Worm (Caenorhabditis elegans) whole organism, young adult: ENCODE data around the gene C39B5.2.
A peak's percentile ranks its signal among the peaks of the same experiment; 100 is the strongest.

Experiments
- B0336.3 ChIP-seq: fragments of 200-800 bp; sonication (Bioruptor generic); IDR thresholded peaks from 2 replicates; pipeline ENCODE4 v1.3.6; 2022; ENCODE audit warnings: missing genetic modification characterization, missing compliant biosample characterization
- D2030.7 ChIP-seq: fragments of 200-800 bp; sonication (Bioruptor generic); IDR thresholded peaks from 2 replicates; pipeline ENCODE4 v1.3.6; 2022; ENCODE audit warnings: missing genetic modification reagents, missing genetic modification characterization, missing compliant biosample characterization
- F22D6.2 ChIP-seq: sonication (generic microtip); optimal IDR thresholded peaks from 2 replicates; lab custom pipeline; 2016; ENCODE audit warnings: mild to moderate bottlenecking, missing genetic modification characterization, missing compliant biosample characterization
- F52B5.7 ChIP-seq: sonication (generic microtip); optimal IDR thresholded peaks from 2 replicates; lab custom pipeline; 2016; ENCODE audit warnings: mild to moderate bottlenecking, missing genetic modification characterization, missing compliant biosample characterization
- F57A8.1 ChIP-seq: fragments of 200-800 bp; sonication (Bioruptor generic); optimal IDR thresholded peaks from 2 replicates; lab custom pipeline; 2018; ENCODE audit warnings: mild to moderate bottlenecking, missing genetic modification characterization, moderate library complexity, missing compliant biosample characterization
- F57C9.4 ChIP-seq: sonication (generic microtip); optimal IDR thresholded peaks from 2 replicates; lab custom pipeline; 2017; ENCODE audit warnings: mild to moderate bottlenecking, missing genetic modification characterization, missing compliant biosample characterization
- K11D2.4 ChIP-seq: fragments of 200-800 bp; sonication (Bioruptor generic); IDR thresholded peaks from 2 replicates; pipeline ENCODE4 v1.3.6; 2022; ENCODE audit warnings: missing genetic modification reagents, missing genetic modification characterization, missing compliant biosample characterization
- Y56A3A.18 ChIP-seq: fragments of 200-800 bp; sonication (Bioruptor generic); IDR thresholded peaks from 2 replicates; pipeline ENCODE4 v1.3.6; 2022; ENCODE audit warnings: missing genetic modification reagents, missing genetic modification characterization, missing compliant biosample characterization
- Y67H2A.10 ChIP-seq: fragments of 200-800 bp; sonication (Bioruptor generic); conservative IDR thresholded peaks from 2 replicates; pipeline ENCODE4 v1.3.6; 2022; ENCODE audit warnings: missing genetic modification reagents, missing genetic modification characterization, missing compliant biosample characterization
- Y95B8A.8 ChIP-seq: fragments of 200-800 bp; sonication (Bioruptor generic); IDR thresholded peaks from 2 replicates; pipeline ENCODE4 v1.3.6; 2022; ENCODE audit warnings: missing genetic modification reagents, missing genetic modification characterization, missing compliant biosample characterization
- aptf-3 ChIP-seq: fragments of 200-800 bp; sonication (Bioruptor generic); IDR thresholded peaks from 2 replicates; pipeline ENCODE4 v1.3.6; 2022; ENCODE audit warnings: missing genetic modification characterization, missing compliant biosample characterization
- atf-7 ChIP-seq: sonication (generic microtip); optimal IDR thresholded peaks from 2 replicates; lab custom pipeline; 2017; ENCODE audit warnings: mild to moderate bottlenecking, missing genetic modification characterization, missing compliant biosample characterization
- athp-1 ChIP-seq: sonication (generic microtip); optimal IDR thresholded peaks from 2 replicates; lab custom pipeline; 2017; ENCODE audit warnings: mild to moderate bottlenecking, missing genetic modification characterization, missing compliant biosample characterization
- attf-5 ChIP-seq: fragments of 200-800 bp; sonication (Bioruptor generic); optimal IDR thresholded peaks from 2 replicates; lab custom pipeline; 2018; ENCODE audit warnings: mild to moderate bottlenecking, missing genetic modification characterization, missing compliant biosample characterization
- attf-6 ChIP-seq: fragments of 200-800 bp; sonication (Bioruptor generic); IDR thresholded peaks from 2 replicates; pipeline ENCODE4 v1.3.6; 2022; ENCODE audit warnings: missing genetic modification reagents, missing genetic modification characterization, missing compliant biosample characterization
- cebp-2 ChIP-seq: fragments of 200-800 bp; sonication (Bioruptor generic); IDR thresholded peaks from 2 replicates; pipeline ENCODE4 v1.3.6; 2022; ENCODE audit warnings: missing genetic modification characterization, missing compliant biosample characterization
- ceh-58 ChIP-seq: fragments of 200-800 bp; sonication (Bioruptor generic); IDR thresholded peaks from 2 replicates; pipeline ENCODE4 v1.3.6; 2022; ENCODE audit warnings: missing genetic modification characterization, missing compliant biosample characterization
- dpff-1 ChIP-seq: sonication (generic microtip); optimal IDR thresholded peaks from 2 replicates; lab custom pipeline; 2017; ENCODE audit warnings: mild to moderate bottlenecking, missing genetic modification characterization, missing compliant biosample characterization
- egl-18 ChIP-seq: fragments of 200-800 bp; sonication (Bioruptor generic); IDR thresholded peaks from 2 replicates; pipeline ENCODE4 v1.3.6; 2022; ENCODE audit warnings: missing genetic modification reagents, missing genetic modification characterization, missing compliant biosample characterization
- hlh-26 ChIP-seq: fragments of 200-800 bp; sonication (Bioruptor generic); conservative IDR thresholded peaks from 2 replicates; pipeline ENCODE4 v1.3.6; 2022; ENCODE audit warnings: missing genetic modification reagents, missing genetic modification characterization, missing compliant biosample characterization
- hmg-1.2 ChIP-seq: fragments of 200-800 bp; sonication (Bioruptor generic); IDR thresholded peaks from 2 replicates; pipeline ENCODE4 v1.3.6; 2022; ENCODE audit warnings: missing genetic modification reagents, missing genetic modification characterization, missing compliant biosample characterization
- hsf-1 ChIP-seq: fragments of 200-800 bp; sonication (Bioruptor generic); IDR thresholded peaks from 2 replicates; pipeline ENCODE4 v1.3.6; 2022; ENCODE audit warnings: missing genetic modification reagents, missing genetic modification characterization, missing compliant biosample characterization
- let-607 ChIP-seq, 2 experiments: fragments of 200-800 bp in 1 of 2; sonication (Bioruptor generic) in 1 of 2; sonication (generic microtip) in 1 of 2; optimal IDR thresholded peaks; 2 replicates each; lab custom pipeline; 2016 to 2018; ENCODE audit warnings: mild to moderate bottlenecking in 2 of 2, missing compliant biosample characterization in 2 of 2, missing genetic modification characterization in 2 of 2, moderate library complexity in 2 of 2, missing genotype in 1 of 2
- madf-8 ChIP-seq: fragments of 200-800 bp; sonication (Bioruptor generic); conservative IDR thresholded peaks from 2 replicates; pipeline ENCODE4 v1.3.6; 2022; ENCODE audit warnings: missing genetic modification reagents, missing genetic modification characterization, missing compliant biosample characterization
- mcd-1 ChIP-seq: fragments of 200-800 bp; sonication (Bioruptor generic); IDR thresholded peaks from 2 replicates; pipeline ENCODE4 v1.3.6; 2022; ENCODE audit warnings: missing genetic modification reagents, missing genetic modification characterization, missing compliant biosample characterization
- nhr-120 ChIP-seq: fragments of 200-800 bp; sonication (Bioruptor generic); IDR thresholded peaks from 2 replicates; pipeline ENCODE4 v1.3.6; 2022; ENCODE audit warnings: missing genetic modification characterization, missing compliant biosample characterization
- nhr-27 ChIP-seq: fragments of 200-800 bp; sonication (Bioruptor generic); optimal IDR thresholded peaks from 2 replicates; lab custom pipeline; 2018; ENCODE audit warnings: mild to moderate bottlenecking, missing genetic modification characterization, moderate library complexity, missing compliant biosample characterization
- nhr-80 ChIP-seq: sonication (generic microtip); optimal IDR thresholded peaks from 2 replicates; lab custom pipeline; 2016; ENCODE audit warnings: missing genetic modification characterization, missing compliant biosample characterization
- rcor-1 ChIP-seq: fragments of 200-800 bp; sonication (Bioruptor generic); IDR thresholded peaks from 2 replicates; pipeline ENCODE4 v1.3.6; 2022; ENCODE audit warnings: missing genetic modification reagents, missing genetic modification characterization, missing compliant biosample characterization
- rec-8 ChIP-seq, 2 experiments: sonication (generic microtip); optimal IDR thresholded peaks; 2 replicates each; lab custom pipeline; 2016; ENCODE audit warnings: mild to moderate bottlenecking in 2 of 2, missing genetic modification characterization in 2 of 2, missing genetic modification reagents in 2 of 2, missing genotype in 2 of 2, missing biosample characterization in 1 of 2, missing compliant biosample characterization in 1 of 2, moderate library complexity in 1 of 2
- rpc-1 ChIP-seq, 2 experiments: fragments of 150-350 bp in 1 of 2; sonication (generic microtip) in 1 of 2; optimal IDR thresholded peaks; 2 replicates each; lab custom pipeline; 2014 to 2018; ENCODE audit warnings: missing biosample characterization in 1 of 2, missing genetic modification characterization in 1 of 2, missing genetic modification reagents in 1 of 2, missing genotype in 1 of 2
- sdz-38 ChIP-seq: sonication (generic microtip); optimal IDR thresholded peaks from 2 replicates; lab custom pipeline; 2016; ENCODE audit warnings: missing genotype, missing genetic modification characterization, missing compliant biosample characterization
- sea-2 ChIP-seq: fragments of 200-800 bp; sonication (Bioruptor generic); IDR thresholded peaks from 2 replicates; pipeline ENCODE4 v1.3.6; 2022; ENCODE audit warnings: missing genetic modification characterization, missing compliant biosample characterization
- snpc-3.4 ChIP-seq: sonication (generic microtip); optimal IDR thresholded peaks from 2 replicates; lab custom pipeline; 2017; ENCODE audit warnings: missing genetic modification characterization, mild to moderate bottlenecking, missing compliant biosample characterization, antibody characterized with exemption, moderate library complexity, missing genotype, missing genetic modification reagents
- somi-1 ChIP-seq: fragments of 200-800 bp; sonication (Bioruptor generic); optimal IDR thresholded peaks from 2 replicates; lab custom pipeline; 2018; ENCODE audit warnings: mild to moderate bottlenecking, missing genetic modification characterization, missing compliant biosample characterization
- unc-62 ChIP-seq: fragments of 150-350 bp; optimal IDR thresholded peaks from 2 replicates; lab custom pipeline; 2014; ENCODE audit warnings: missing biosample characterization, missing genetic modification reagents, missing genetic modification characterization
- ztf-18 ChIP-seq: sonication (generic microtip); optimal IDR thresholded peaks from 2 replicates; lab custom pipeline; 2016; ENCODE audit warnings: missing genotype, mild to moderate bottlenecking, missing genetic modification characterization, missing compliant biosample characterization
- ztf-3 ChIP-seq: fragments of 200-800 bp; sonication (Bioruptor generic); optimal IDR thresholded peaks from 2 replicates; lab custom pipeline; 2018; ENCODE audit warnings: mild to moderate bottlenecking, missing genetic modification characterization, missing compliant biosample characterization
- ztf-6 ChIP-seq: fragments of 200-800 bp; sonication (Bioruptor generic); IDR thresholded peaks from 2 replicates; pipeline ENCODE4 v1.3.6; 2022; ENCODE audit warnings: missing genetic modification reagents, missing genetic modification characterization, missing compliant biosample characterization

The C39B5.2 gene

ce11 chrIII:2243617-2244016 is 8.9 kb downstream of the C39B5.2 start:
- no peak for TF ChIP-seq ceh-58
- no peak for TF ChIP-seq dpff-1 (tag; lab: Kevin White, UChicago)
- TF ChIP-seq B0336.3, result no peak
- no peak for TF ChIP-seq Y95B8A.8 (GFP tag; lab: Robert Waterston, UW)
- TF ChIP-seq Y56A3A.18 (GFP tag; lab: Robert Waterston, UW), result no peak
- TF ChIP-seq nhr-120 (GFP tag; lab: Robert Waterston, UW), result no peak
- TF ChIP-seq cebp-2 (GFP tag; lab: Robert Waterston, UW), result no peak
- no peak for TF ChIP-seq attf-6 (GFP tag; lab: Robert Waterston, UW)
- TF ChIP-seq rec-8 (tag; optimal IDR thresholded peaks at IDR 0.05; lab: Kevin White, UChicago), result no peak
- no peak for TF ChIP-seq unc-62 (GFP tag; lab: Kevin White, UChicago)
- TF ChIP-seq hsf-1 (GFP tag; lab: Robert Waterston, UW), result no peak

- TF ChIP-seq mcd-1 (GFP tag; lab: Robert Waterston, UW), result no peak
- TF ChIP-seq attf-5, result no peak
- TF ChIP-seq ztf-6 (GFP tag; lab: Robert Waterston, UW), result no peak
- TF ChIP-seq ztf-18 (tag; lab: Kevin White, UChicago), result no peak
- no peak for TF ChIP-seq ztf-3 (GFP tag; lab: Kevin White, UChicago)
- no peak for TF ChIP-seq D2030.7 (GFP tag; lab: Robert Waterston, UW)
- TF ChIP-seq sea-2 (GFP tag; lab: Robert Waterston, UW), result no peak
These were observed 11.0 kb downstream of the C39B5.2 start, which contains the start of gene srd-67 for ce11 chrIII:2245727-2246126. Gene srd-67, minus strand, starts transcription at chrIII:2245827.

- TF ChIP-seq ztf-3 (GFP tag; lab: Kevin White, UChicago) (no peak), K11D2.4 (GFP tag; lab: Robert Waterston, UW) (no peak), egl-18 (no peak), F22D6.2 (no peak), nhr-80 (tag; lab: Kevin White, UChicago) (no peak), snpc-3.4 (tag; lab: Kevin White, UChicago) (no peak), hmg-1.2 (GFP tag; lab: Robert Waterston, UW) (no peak), sdz-38 (tag; lab: Kevin White, UChicago) (no peak), madf-8 (GFP tag; lab: Robert Waterston, UW) (no peak), hlh-26 (no peak)
These were observed 16.7 kb downstream of the C39B5.2 start, which contains the start of gene fbxa-7 for ce11 chrIII:2251348-2251747. Gene fbxa-7, minus strand, starts transcription at chrIII:2251448.

ce11 chrIII:2253027-2253499 is 18.4 kb downstream of the C39B5.2 start, which contains the start of gene fbxa-73:
Gene fbxa-73, plus strand, starts transcription at chrIII:2253449.
- TF ChIP-seq atf-7 (no peak), nhr-80 (tag; lab: Kevin White, UChicago) (peak; percentile 26)
- TF ChIP-seq, all 124 proteins: peak for 1

ce11 chrIII:2255522-2255921 is 20.8 kb downstream of the C39B5.2 start, which contains the start of gene fbxa-71:
Gene fbxa-71, plus strand, starts transcription at chrIII:2255822.
- TF ChIP-seq athp-1 (tag; lab: Kevin White, UChicago) (no peak), aptf-3 (GFP tag; lab: Robert Waterston, UW) (no peak), F52B5.7 (tag; lab: Kevin White, UChicago) (no peak), F57C9.4 (tag; lab: Kevin White, UChicago) (no peak), let-607 (tag; optimal IDR thresholded peaks at IDR 0.05; lab: Kevin White, UChicago) (no peak), F57A8.1 (GFP tag; lab: Kevin White, UChicago) (no peak), Y67H2A.10 (GFP tag; lab: Robert Waterston, UW) (no peak), sdz-38 (tag; lab: Kevin White, UChicago) (no peak), nhr-27 (tag; lab: Kevin White, UChicago) (no peak), rcor-1 (GFP tag; lab: Robert Waterston, UW) (no peak), somi-1 (GFP tag; lab: Kevin White, UChicago) (no peak), rpc-1 (optimal IDR thresholded peaks at IDR 0.05; lab: Kevin White, UChicago) (no peak), rpc-1 (tag; optimal IDR thresholded peaks at IDR 0.05; lab: Kevin White, UChicago) (no peak)
